Worm (Caenorhabditis elegans): ENCODE results near the gene npp-19.

Gene npp-19

ce11 chrII:10765238-10765637 lies 33.0 kb downstream of the npp-19 start:
- no peak for TF ChIP-seq dao-5 (tag; optimal IDR thresholded peaks at IDR 0.05)
- TF ChIP-seq W03F9.2 (tag; optimal IDR thresholded peaks at IDR 0.05): no peak
- no peak for TF ChIP-seq him-1 (tag; optimal IDR thresholded peaks at IDR 0.05)

- peak; percentile 65 for TF ChIP-seq him-1 (tag; optimal IDR thresholded peaks at IDR 0.05)
- no peak for TF ChIP-seq dao-5 (tag; optimal IDR thresholded peaks at IDR 0.05)
These were observed 36.6 kb downstream of the npp-19 start for ce11 chrII:10761653-10762052.

- TF ChIP-seq W03F9.2 (tag; optimal IDR thresholded peaks at IDR 0.05): no peak
- no peak for TF ChIP-seq dao-5 (tag; optimal IDR thresholded peaks at IDR 0.05)
- TF ChIP-seq him-1 (tag; optimal IDR thresholded peaks at IDR 0.05): no peak
These were observed 37.5 kb downstream of the npp-19 start for ce11 chrII:10760801-10761200.

ce11 chrII:10759425-10759824 lies 38.9 kb downstream of the npp-19 start:
- no peak for TF ChIP-seq dao-5 (tag; optimal IDR thresholded peaks at IDR 0.05)
- TF ChIP-seq him-1 (tag; optimal IDR thresholded peaks at IDR 0.05): no peak
- no peak for TF ChIP-seq W03F9.2 (tag; optimal IDR thresholded peaks at IDR 0.05)

- TF ChIP-seq him-1 (tag; optimal IDR thresholded peaks at IDR 0.05) (no peak), W03F9.2 (tag; optimal IDR thresholded peaks at IDR 0.05) (no peak), dao-5 (tag; optimal IDR thresholded peaks at IDR 0.05) (no peak)
These were observed 39.3 kb downstream of the npp-19 start for ce11 chrII:10758951-10759350.

- no peak for TF ChIP-seq dao-5 (tag; optimal IDR thresholded peaks at IDR 0.05)
- no peak for TF ChIP-seq him-1 (tag; optimal IDR thresholded peaks at IDR 0.05)
- TF ChIP-seq W03F9.2 (tag; optimal IDR thresholded peaks at IDR 0.05): no peak
These were observed 42.8 kb downstream of the npp-19 start for ce11 chrII:10755455-10755854.

ce11 chrII:10753694-10754093 lies 44.6 kb downstream of the npp-19 start:
- TF ChIP-seq W03F9.2 (tag; optimal IDR thresholded peaks at IDR 0.05) (no peak), dao-5 (tag; optimal IDR thresholded peaks at IDR 0.05) (no peak), him-1 (tag; optimal IDR thresholded peaks at IDR 0.05) (no peak)
